Worm (Caenorhabditis elegans): ENCODE results near the gene R03H10.4.
"Not testable (repeated sequence)": the region's sequence is repeated elsewhere in the genome, so short reads cannot be mapped to it uniquely, and the experiment has no call there.

DNA sequence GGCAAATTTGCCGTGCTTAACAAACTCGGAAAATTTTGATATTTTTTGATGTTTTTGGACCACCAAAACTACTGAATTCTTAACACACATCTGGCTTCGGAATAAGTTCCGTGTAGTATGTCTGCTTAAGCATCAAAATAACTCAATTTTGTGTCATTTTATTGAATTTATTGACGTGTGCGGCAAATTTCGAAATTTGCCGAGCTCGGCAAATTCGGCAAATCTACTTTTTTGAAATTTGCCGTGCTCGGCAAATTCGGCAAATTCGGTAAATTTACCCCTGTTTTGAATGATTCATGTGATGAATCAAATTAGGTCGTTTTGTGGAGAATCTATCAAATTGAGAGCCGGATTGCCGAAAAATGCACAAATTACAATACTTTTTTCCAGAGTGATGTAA lies 33.0 kb downstream of the R03H10.4 start, which contains the start of gene ast-1:
- not testable (repeated sequence) for TF ChIP-seq fkh-8 (tag; optimal IDR thresholded peaks at IDR 0.05); ceh-82 (tag; optimal IDR thresholded peaks at IDR 0.05); mep-1 (tag; optimal IDR thresholded peaks at IDR 0.05); elt-3 (tag; optimal IDR thresholded peaks at IDR 0.05); pqm-1 (tag; optimal IDR thresholded peaks at IDR 0.05); tbx-2 (tag; optimal IDR thresholded peaks at IDR 0.05); lin-13 (GFP tag; optimal IDR thresholded peaks at IDR 0.05)

Data from whole organism, L1 larva.